Fruit fly (Drosophila melanogaster) whole organism, embryonic: ENCODE results near the gene CG42749.

Experiments
- Aef1 ChIP-seq: fragments of 200-800 bp; sonication (Bioruptor generic); IDR thresholded peaks from 3 replicates; pipeline ENCODE4 v1.3.6; 2022; ENCODE audit warnings: missing biosample characterization, missing genetic modification characterization
- Bgb ChIP-seq: fragments of 200-800 bp; sonication (Bioruptor generic); IDR thresholded peaks from 2 replicates; pipeline ENCODE4 v1.3.6; 2022; ENCODE audit warnings: missing biosample characterization, missing genetic modification characterization; ENCODE audit not compliant: partially characterized antibody
- CG10274 ChIP-seq: fragments of 200-800 bp; sonication (Bioruptor generic); optimal IDR thresholded peaks from 3 replicates; lab custom pipeline; 2017; ENCODE audit warnings: missing biosample characterization, mild to moderate bottlenecking, missing genetic modification characterization
- CG10543 ChIP-seq: fragments of 200-800 bp; sonication (Bioruptor generic); optimal IDR thresholded peaks from 3 replicates; lab custom pipeline; 2017; ENCODE audit warnings: missing biosample characterization, mild to moderate bottlenecking, missing genetic modification characterization, moderate library complexity
- CG10979 ChIP-seq: fragments of 200-800 bp; sonication (Bioruptor generic); optimal IDR thresholded peaks from 2 replicates; lab custom pipeline; 2018; ENCODE audit warnings: missing biosample characterization, mild to moderate bottlenecking, missing genetic modification characterization, moderate library complexity
- CG11398 ChIP-seq: fragments of 200-800 bp; sonication (Bioruptor generic); optimal IDR thresholded peaks from 2 replicates; lab custom pipeline; 2016; ENCODE audit warnings: missing biosample characterization, missing genetic modification characterization
- CG11504 ChIP-seq: fragments of 200-800 bp; sonication (Bioruptor generic); optimal IDR thresholded peaks from 3 replicates; lab custom pipeline; 2019; ENCODE audit warnings: missing biosample characterization, mild to moderate bottlenecking, missing genetic modification characterization, moderate library complexity
- CG11696 ChIP-seq: fragments of 200-800 bp; sonication (Bioruptor generic); IDR thresholded peaks from 2 replicates; pipeline ENCODE4 v1.3.6; 2022; ENCODE audit warnings: missing biosample characterization, missing genetic modification characterization
- CG14441 ChIP-seq: fragments of 200-800 bp; sonication (Bioruptor generic); IDR thresholded peaks from 2 replicates; pipeline ENCODE4 v1.3.6; 2022; ENCODE audit warnings: missing biosample characterization, missing genetic modification characterization
- CG16779 ChIP-seq: fragments of 200-800 bp; sonication (Bioruptor generic); IDR thresholded peaks from 2 replicates; pipeline ENCODE4 v1.3.6; 2022; ENCODE audit warnings: missing biosample characterization, missing genetic modification characterization
- CG16813 ChIP-seq: fragments of 200-800 bp; sonication (Bioruptor generic); IDR thresholded peaks from 3 replicates; pipeline ENCODE4 v1.3.6; 2022; ENCODE audit warnings: missing biosample characterization, missing genetic modification characterization; ENCODE audit not compliant: partially characterized antibody
- CG18764 ChIP-seq: fragments of 200-800 bp; sonication (Bioruptor generic); optimal IDR thresholded peaks from 3 replicates; lab custom pipeline; 2016; ENCODE audit warnings: missing biosample characterization, missing genetic modification characterization
- CG2116 ChIP-seq: fragments of 200-800 bp; sonication (Bioruptor generic); optimal IDR thresholded peaks from 3 replicates; lab custom pipeline; 2018; ENCODE audit warnings: missing biosample characterization, mild to moderate bottlenecking, missing genetic modification characterization
- CG34224 ChIP-seq: fragments of 200-800 bp; sonication (Bioruptor generic); IDR thresholded peaks from 3 replicates; pipeline ENCODE4 v1.3.6; 2022; ENCODE audit warnings: missing biosample characterization, missing genetic modification characterization; ENCODE audit not compliant: partially characterized antibody
- CG4424 ChIP-seq: fragments of 200-800 bp; sonication (Bioruptor generic); optimal IDR thresholded peaks from 3 replicates; lab custom pipeline; 2016; ENCODE audit warnings: missing biosample characterization, missing genetic modification characterization
- CG6791 ChIP-seq: fragments of 200-800 bp; sonication (Bioruptor generic); IDR thresholded peaks from 3 replicates; pipeline ENCODE4 v1.3.6; 2022; ENCODE audit warnings: missing biosample characterization, missing genetic modification characterization; ENCODE audit not compliant: partially characterized antibody
- CG7963 ChIP-seq: fragments of 200-800 bp; sonication (Bioruptor generic); IDR thresholded peaks from 3 replicates; pipeline ENCODE4 v1.3.6; 2022; ENCODE audit warnings: missing biosample characterization, missing genetic modification characterization; ENCODE audit not compliant: partially characterized antibody
- CTCF ChIP-seq: fragments of 200-800 bp; sonication (Bioruptor generic); optimal IDR thresholded peaks from 2 replicates; lab custom pipeline; 2017; ENCODE audit warnings: missing biosample characterization, mild to moderate bottlenecking, missing genetic modification characterization, moderate library complexity
- Camta ChIP-seq: fragments of 200-800 bp; sonication (Bioruptor generic); optimal IDR thresholded peaks from 2 replicates; lab custom pipeline; 2016; ENCODE audit warnings: missing biosample characterization, missing genetic modification characterization
- HLH54F ChIP-seq: fragments of 200-800 bp; sonication (Bioruptor generic); optimal IDR thresholded peaks from 3 replicates; lab custom pipeline; 2016; ENCODE audit warnings: missing biosample characterization, missing genetic modification characterization
- Hr39 ChIP-seq: fragments of >200 bp; optimal IDR thresholded peaks from 2 replicates; lab custom pipeline; 2017
- Lhr ChIP-seq: fragments of 200-800 bp; sonication (Bioruptor generic); optimal IDR thresholded peaks from 3 replicates; lab custom pipeline; 2017; ENCODE audit warnings: mild to moderate bottlenecking, missing biosample characterization, missing genetic modification reagents, missing genetic modification characterization
- MESR4 ChIP-seq: fragments of 200-800 bp; sonication (Bioruptor generic); optimal IDR thresholded peaks from 2 replicates; lab custom pipeline; 2018; ENCODE audit warnings: missing biosample characterization, mild to moderate bottlenecking, missing genetic modification characterization, moderate library complexity
- NfI ChIP-seq: fragments of 200-800 bp; sonication (Bioruptor generic); optimal IDR thresholded peaks from 3 replicates; lab custom pipeline; 2018; ENCODE audit warnings: missing biosample characterization, mild to moderate bottlenecking, missing genetic modification characterization, moderate library complexity
- Rfx ChIP-seq: fragments of 200-800 bp; sonication (Bioruptor generic); IDR thresholded peaks from 2 replicates; pipeline ENCODE4 v1.3.6; 2022; ENCODE audit warnings: missing biosample characterization, missing genetic modification characterization
- Sry-β ChIP-seq: fragments of 200-800 bp; sonication (Bioruptor generic); optimal IDR thresholded peaks from 2 replicates; lab custom pipeline; 2018; ENCODE audit warnings: missing biosample characterization, mild to moderate bottlenecking, missing genetic modification characterization, moderate library complexity
- Usf ChIP-seq: fragments of 200-800 bp; sonication (Bioruptor generic); optimal IDR thresholded peaks from 2 replicates; lab custom pipeline; 2017; ENCODE audit warnings: missing genotype, missing biosample characterization, missing genetic modification characterization
- al ChIP-seq: fragments of 200-800 bp; sonication (Bioruptor generic); IDR thresholded peaks from 2 replicates; pipeline ENCODE4 v1.3.6; 2022; ENCODE audit warnings: missing biosample characterization, missing genetic modification characterization
- amos ChIP-seq: fragments of 200-800 bp; sonication (Bioruptor generic); IDR thresholded peaks from 2 replicates; pipeline ENCODE4 v1.3.6; 2022; ENCODE audit warnings: missing biosample characterization, missing genetic modification characterization; ENCODE audit not compliant: partially characterized antibody
- aop ChIP-seq: fragments of 200-800 bp; sonication (Bioruptor generic); IDR thresholded peaks from 2 replicates; pipeline ENCODE4 v1.3.6; 2022; ENCODE audit warnings: missing biosample characterization, missing genetic modification characterization
- bsh ChIP-seq, 2 experiments: fragments of 200-800 bp; sonication (Bioruptor generic); optimal IDR thresholded peaks; 2 replicates each; lab custom pipeline; 2017 to 2018; ENCODE audit warnings: mild to moderate bottlenecking in 2 of 2, missing biosample characterization in 2 of 2, missing genetic modification characterization in 2 of 2, moderate library complexity in 1 of 2
- corto ChIP-seq: fragments of 200-800 bp; sonication (Bioruptor generic); optimal IDR thresholded peaks from 2 replicates; lab custom pipeline; 2016; ENCODE audit warnings: missing biosample characterization, mild to moderate bottlenecking, missing genetic modification characterization, moderate library complexity
- dmrt11E ChIP-seq: fragments of 200-800 bp; sonication (Bioruptor generic); optimal IDR thresholded peaks from 3 replicates; lab custom pipeline; 2018; ENCODE audit warnings: missing biosample characterization, mild to moderate bottlenecking, missing genetic modification characterization, moderate library complexity
- ftz-f1 ChIP-seq: fragments of 200-800 bp; sonication (Bioruptor generic); optimal IDR thresholded peaks from 2 replicates; lab custom pipeline; 2016; ENCODE audit warnings: missing biosample characterization, missing genetic modification characterization
- gt ChIP-seq: fragments of 200-800 bp; sonication (Bioruptor generic); IDR thresholded peaks from 2 replicates; pipeline ENCODE4 v1.3.6; 2022; ENCODE audit warnings: missing biosample characterization, missing genetic modification characterization
- jigr1 ChIP-seq: fragments of 200-800 bp; sonication (Bioruptor generic); IDR thresholded peaks from 3 replicates; pipeline ENCODE4 v1.3.6; 2022; ENCODE audit warnings: missing biosample characterization, missing genetic modification characterization
- kah ChIP-seq: fragments of 200-800 bp; sonication (Bioruptor generic); optimal IDR thresholded peaks from 2 replicates; lab custom pipeline; 2018; ENCODE audit warnings: missing biosample characterization, mild to moderate bottlenecking, missing genetic modification characterization
- knrl ChIP-seq: fragments of 200-800 bp; sonication (Bioruptor generic); IDR thresholded peaks from 3 replicates; pipeline ENCODE4 v1.3.6; 2022; ENCODE audit warnings: missing biosample characterization, missing genetic modification characterization; ENCODE audit not compliant: partially characterized antibody
- nom ChIP-seq: fragments of 200-800 bp; sonication (Bioruptor generic); optimal IDR thresholded peaks from 2 replicates; lab custom pipeline; 2017; ENCODE audit warnings: missing biosample characterization, missing genetic modification characterization, mild to moderate bottlenecking, moderate library complexity, missing genetic modification reagents
- sens ChIP-seq: fragments of 200-800 bp; sonication (Bioruptor generic); peaks from one replicate; lab custom pipeline; 2016; ENCODE audit warnings: missing biosample characterization, missing genetic modification characterization
- slp2 ChIP-seq: fragments of 200-800 bp; sonication (Bioruptor generic); optimal IDR thresholded peaks from 2 replicates; lab custom pipeline; 2016; ENCODE audit warnings: missing biosample characterization, missing genetic modification characterization
- stwl ChIP-seq: fragments of 200-800 bp; sonication (Bioruptor generic); optimal IDR thresholded peaks from 3 replicates; lab custom pipeline; 2018; ENCODE audit warnings: missing biosample characterization, mild to moderate bottlenecking, missing genetic modification characterization, moderate library complexity
- sug ChIP-seq: fragments of 200-800 bp; optimal IDR thresholded peaks from 2 replicates; lab custom pipeline; 2019; ENCODE audit warnings: missing biosample characterization, mild to moderate bottlenecking, missing genetic modification characterization, moderate library complexity
- vvl ChIP-seq: fragments of 200-800 bp; sonication (Bioruptor generic); IDR thresholded peaks from 2 replicates; pipeline ENCODE4 v1.3.6; 2022; ENCODE audit warnings: missing biosample characterization, missing genetic modification characterization
- zen ChIP-seq: fragments of 200-800 bp; sonication (Bioruptor generic); optimal IDR thresholded peaks from 3 replicates; lab custom pipeline; 2018; ENCODE audit warnings: missing biosample characterization, mild to moderate bottlenecking, missing genetic modification characterization, moderate library complexity

Gene CG42749

dm6 chrX:5289692-5290091 is 6.2 kb upstream of the CG42749 start (continued):
- no peak for TF ChIP-seq MESR4
- TF ChIP-seq CG16813: peak; percentile 61
- TF ChIP-seq knrl (GFP tag; lab: Robert Waterston, UW): peak; percentile 33; the same call in 1 of the 3 replicates
- TF ChIP-seq CG10979: no peak
- TF ChIP-seq Bgb (GFP tag; lab: Robert Waterston, UW): peak; percentile 68
- peak; percentile 14; the same call in 1 of the 3 replicates for TF ChIP-seq CG6791 (GFP tag; lab: Robert Waterston, UW)
- TF ChIP-seq Lhr (GFP tag; lab: Kevin White, UChicago): peak; percentile 7
- no peak for TF ChIP-seq HLH54F (GFP tag; lab: Kevin White, UChicago)
- no peak for TF ChIP-seq slp2
- TF ChIP-seq Camta (GFP tag; lab: Kevin White, UChicago): no peak
- no peak for TF ChIP-seq CG10274 (GFP tag; lab: Kevin White, UChicago)
- no peak for TF ChIP-seq CG11696 (GFP tag; lab: Robert Waterston, UW)
- TF ChIP-seq CG18764 (GFP tag; lab: Kevin White, UChicago): no peak
- no peak for TF ChIP-seq ftz-f1 (GFP tag; lab: Kevin White, UChicago)
- TF ChIP-seq sug (tag; lab: Kevin White, UChicago): peak; percentile 5
- TF ChIP-seq amos (GFP tag; lab: Robert Waterston, UW): peak; percentile 61
- no peak for TF ChIP-seq corto
- TF ChIP-seq CG11504: peak; percentile 49
- no peak for TF ChIP-seq kah (GFP tag; lab: Kevin White, UChicago)
- TF ChIP-seq CG14441 (GFP tag; lab: Robert Waterston, UW): no peak
- TF ChIP-seq Sry-β (GFP tag; lab: Kevin White, UChicago): no peak
- no peak for TF ChIP-seq CG10543 (GFP tag; lab: Kevin White, UChicago)
- no peak for TF ChIP-seq dmrt11E (tag; lab: Kevin White, UChicago)
- no peak for TF ChIP-seq Aef1 (GFP tag; lab: Robert Waterston, UW)
- TF ChIP-seq CG16779: no peak
- peak; percentile 47; the same call in 1 of the 2 replicates for TF ChIP-seq Rfx
- TF ChIP-seq CG2116 (GFP tag; lab: Kevin White, UChicago): no peak
- TF ChIP-seq jigr1: no peak
- no peak for TF ChIP-seq al (GFP tag; lab: Robert Waterston, UW)
- TF ChIP-seq CTCF (GFP tag; lab: Kevin White, UChicago): peak; percentile 93
- TF ChIP-seq CG34224 (GFP tag; lab: Robert Waterston, UW): no peak

DNA sequence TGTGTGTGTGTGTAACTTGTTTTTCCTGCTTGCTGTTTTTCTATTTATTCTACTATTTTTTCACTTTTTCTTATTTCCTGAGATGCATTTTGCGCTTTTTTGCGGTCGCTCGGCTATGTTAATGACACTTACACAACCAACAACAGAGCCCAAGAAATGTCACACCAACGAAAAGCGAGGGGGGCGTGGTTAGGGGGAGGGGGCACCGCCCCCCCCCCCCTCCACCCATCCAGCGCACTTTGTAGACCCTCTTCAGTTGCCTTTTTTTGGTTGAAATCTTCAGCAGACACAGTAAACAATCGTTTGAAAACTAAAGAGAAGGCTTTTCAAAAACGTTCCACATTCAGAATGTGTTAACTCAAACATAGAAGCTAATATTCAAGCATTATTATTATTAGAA is 2.7 kb upstream of the CG42749 start:
- peak; percentile 85 for TF ChIP-seq Hr39
- no peak for TF ChIP-seq CG11398 (GFP tag; lab: Kevin White, UChicago)

DNA sequence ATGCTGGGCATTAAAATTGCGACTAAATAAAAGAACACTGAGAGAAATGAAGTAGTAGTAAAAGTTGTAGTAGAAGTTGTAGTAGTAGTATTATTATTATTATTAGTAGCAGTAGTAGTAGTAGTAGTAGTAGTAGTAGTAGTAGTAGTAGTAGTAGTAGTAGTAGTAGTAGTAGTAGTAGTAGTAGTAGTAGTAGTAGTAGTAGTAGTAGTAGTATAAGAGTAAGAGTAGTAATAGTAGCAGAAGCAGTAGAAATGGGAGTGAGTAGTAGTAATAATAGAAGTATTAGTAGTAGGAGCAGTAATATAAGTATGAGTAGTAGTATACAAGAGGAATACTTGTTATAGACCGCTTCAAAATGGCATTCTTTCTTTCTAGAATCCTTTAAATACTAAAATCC is 4.1 kb downstream of the CG42749 start:
- TF ChIP-seq NfI (GFP tag; lab: Kevin White, UChicago) (no peak), CG4424 (GFP tag; lab: Kevin White, UChicago) (peak; percentile 95)
- TF ChIP-seq, all 482 proteins: peak for 1

DNA sequence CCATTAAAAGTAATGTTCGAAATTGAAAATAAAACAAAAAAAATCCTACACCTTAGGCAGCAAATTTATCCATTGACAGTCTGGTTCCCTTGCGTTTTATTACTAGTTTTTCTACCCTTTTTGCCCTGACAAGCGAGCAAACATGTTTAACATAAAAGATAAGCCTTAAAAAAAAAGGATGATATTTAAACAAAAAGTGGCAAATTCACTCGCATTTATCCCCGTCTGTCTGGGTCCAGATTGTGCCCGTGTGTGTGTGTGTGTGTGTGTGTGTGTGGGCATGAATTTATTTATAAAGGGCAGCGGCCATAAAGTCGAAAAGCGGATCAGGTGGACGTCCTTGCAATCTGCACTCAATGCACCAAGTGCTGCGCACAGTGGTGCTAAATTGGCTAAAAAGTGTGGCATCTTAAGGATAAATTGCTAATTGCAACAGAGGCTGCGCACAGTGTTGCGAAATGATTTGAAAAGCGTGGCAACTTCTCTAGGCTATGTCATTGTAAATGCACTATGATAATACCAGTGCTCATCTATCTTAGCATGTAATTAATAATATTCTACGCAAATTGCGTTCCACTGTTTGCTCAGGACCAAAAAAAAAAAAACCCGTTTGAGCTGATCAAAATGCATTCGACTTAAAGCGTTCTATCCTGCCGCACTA is 4.9 kb downstream of the CG42749 start:
- TF ChIP-seq aop (no peak), stwl (peak; percentile 9), vvl (GFP tag; lab: Robert Waterston, UW) (no peak), CG7963 (GFP tag; lab: Robert Waterston, UW) (0 out of 3 replicates have a peak, but pooled peaks have one; percentile 23), nom (GFP tag; lab: Kevin White, UChicago) (peak; percentile 60), zen (no peak), sens (GFP tag; lab: Kevin White, UChicago) (peak; percentile 35), gt (no peak), bsh (GFP tag; optimal IDR thresholded peaks at IDR 0.05; lab: Kevin White, UChicago) (peak in 1 of 2 experiments; percentile 26), Usf (GFP tag; lab: Kevin White, UChicago) (no peak)
